Fruit fly (Drosophila melanogaster): Measurements from ENCODE around the gene Abd-B.

Gene Abd-B

DNA sequence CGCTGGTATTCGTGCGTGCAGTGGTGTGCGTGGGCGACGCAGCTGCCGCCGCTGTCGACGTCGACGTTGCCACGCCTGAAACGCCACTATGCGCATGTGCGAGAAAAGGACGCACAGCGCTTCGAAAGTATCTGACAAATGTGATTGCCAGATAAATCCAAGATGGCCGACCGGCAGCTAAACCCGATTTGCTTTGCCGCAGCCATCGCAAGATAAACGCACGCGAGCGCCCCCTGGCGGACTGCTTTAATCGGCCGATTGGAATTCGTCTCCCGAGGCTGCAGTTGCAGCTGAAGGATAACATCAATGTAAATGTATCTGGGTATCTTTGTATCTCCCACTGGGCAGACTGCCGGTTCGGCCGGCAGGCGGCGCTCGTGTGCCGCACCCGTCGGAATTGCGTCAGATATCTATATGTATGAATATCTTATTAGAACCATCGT is 89.5 kb downstream of the Abd-B start (continued):
- TF ChIP-seq BEAF-32 (GFP tag; optimal IDR thresholded peaks at IDR 0.05) (no peak), sob (GFP tag; IDR thresholded peaks at IDR 0.05) (0 out of 2 replicates have a peak, but pooled peaks have one; percentile 13), pfk (GFP tag; optimal IDR thresholded peaks at IDR 0.05) (no peak), maf-S (GFP tag; optimal IDR thresholded peaks at IDR 0.05) (no peak), CG16779 (GFP tag; IDR thresholded peaks at IDR 0.05) (no peak), cas (GFP tag; IDR thresholded peaks at IDR 0.05) (no peak), pb (GFP tag; optimal IDR thresholded peaks at IDR 0.05) (no peak), sqz (GFP tag; optimal IDR thresholded peaks at IDR 0.05) (no peak), zfh2 (GFP tag; optimal IDR thresholded peaks at IDR 0.05) (no peak), CG10654 (GFP tag; optimal IDR thresholded peaks at IDR 0.05) (no peak), sisA (GFP tag; IDR thresholded peaks at IDR 0.05) (no peak), CG17612 (GFP tag; IDR thresholded peaks at IDR 0.05) (no peak), al (GFP tag; IDR thresholded peaks at IDR 0.05) (no peak), chn (GFP tag; optimal IDR thresholded peaks at IDR 0.05) (no peak), CG13624 (GFP tag; optimal IDR thresholded peaks at IDR 0.05) (no peak), CG10462 (GFP tag; optimal IDR thresholded peaks at IDR 0.05) (no peak), CG11398 (GFP tag; optimal IDR thresholded peaks at IDR 0.05) (no peak), jumu (GFP tag; optimal IDR thresholded peaks at IDR 0.05) (no peak), bowl (GFP tag; IDR thresholded peaks at IDR 0.05) (no peak), gt (GFP tag; IDR thresholded peaks at IDR 0.05) (no peak), Six4 (GFP tag; optimal IDR thresholded peaks at IDR 0.05) (no peak), ac (GFP tag; optimal IDR thresholded peaks at IDR 0.05) (peak; percentile 68), bcd (GFP tag; optimal IDR thresholded peaks at IDR 0.05) (no peak), fd96Cb (tag; optimal IDR thresholded peaks at IDR 0.05) (no peak), CG17568 (GFP tag; optimal IDR thresholded peaks at IDR 0.05) (no peak), Vsx1 (GFP tag; optimal IDR thresholded peaks at IDR 0.05) (no peak), CG4424 (GFP tag; optimal IDR thresholded peaks at IDR 0.05) (no peak), chm (GFP tag; IDR thresholded peaks at IDR 0.05) (peak; percentile 46; the same call in 1 of the 2 replicates), E2f2 (GFP tag; IDR thresholded peaks at IDR 0.05) (no peak), gsb-n (tag; optimal IDR thresholded peaks at IDR 0.05) (peak; percentile 25), CG34224 (GFP tag; IDR thresholded peaks at IDR 0.05; ENCODE audit: partially characterized antibody) (0 out of 3 replicates have a peak, but pooled peaks have one; percentile 24), corto (GFP tag; optimal IDR thresholded peaks at IDR 0.05) (no peak), CG4730 (GFP tag; IDR thresholded peaks at IDR 0.05) (no peak), CG14710 (tag; optimal IDR thresholded peaks at IDR 0.05) (no peak), CG31224 (GFP tag; IDR thresholded peaks at IDR 0.05) (no peak)

DNA sequence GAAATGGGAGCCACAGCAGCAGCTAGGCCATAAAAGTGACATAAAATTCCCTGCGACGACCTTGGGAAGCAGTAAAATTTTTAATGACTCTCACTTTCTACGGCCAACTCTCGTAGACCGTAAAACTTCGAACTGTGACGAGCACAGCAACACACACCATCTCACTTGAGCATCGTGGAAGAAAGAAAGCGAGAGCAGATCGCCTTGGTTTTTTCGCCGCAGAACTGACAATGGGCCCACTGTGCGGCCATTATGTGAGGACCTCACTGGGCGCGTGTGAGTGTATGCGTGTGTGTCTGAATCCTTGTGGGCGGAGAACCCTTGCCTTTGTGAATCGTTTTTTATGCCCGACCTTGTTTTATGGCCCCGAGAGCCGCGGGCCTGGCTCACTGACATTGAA is 93.6 kb downstream of the Abd-B start:
- TF ChIP-seq zen (tag; optimal IDR thresholded peaks at IDR 0.05) (peak; percentile 77), kni (GFP tag; optimal IDR thresholded peaks at IDR 0.05) (peak; percentile 21), tll (GFP tag; optimal IDR thresholded peaks at IDR 0.05) (peak in 1 of 2 experiments; percentile 68), Abd-B (GFP tag; optimal IDR thresholded peaks at IDR 0.05) (peak; percentile 39), Blimp-1 (GFP tag; optimal IDR thresholded peaks at IDR 0.05) (peak; percentile 95), CG4707 (GFP tag; optimal IDR thresholded peaks at IDR 0.05) (peak; percentile 79), D (optimal IDR thresholded peaks at IDR 0.05) (peak; percentile 4), D (GFP tag; optimal IDR thresholded peaks at IDR 0.05) (no peak), abd-A (tag; optimal IDR thresholded peaks at IDR 0.05) (peak; percentile 29), caup (GFP tag; optimal IDR thresholded peaks at IDR 0.05; ENCODE audit: severe bottlenecking) (no peak), CG15479 (GFP tag; optimal IDR thresholded peaks at IDR 0.05) (peak; percentile 54), CG4360 (GFP tag; IDR thresholded peaks at IDR 0.05) (no peak), CG7271 (tag; optimal IDR thresholded peaks at IDR 0.05) (peak; percentile 71), cad (GFP tag; optimal IDR thresholded peaks at IDR 0.05) (peak; percentile 87), cg (GFP tag; optimal IDR thresholded peaks at IDR 0.05) (peak; percentile 26), crc (GFP tag; optimal IDR thresholded peaks at IDR 0.05) (no peak)

Data from whole organism, embryonic.